Worm (Caenorhabditis elegans): ENCODE measurements around the gene F35C11.2.

DNA sequence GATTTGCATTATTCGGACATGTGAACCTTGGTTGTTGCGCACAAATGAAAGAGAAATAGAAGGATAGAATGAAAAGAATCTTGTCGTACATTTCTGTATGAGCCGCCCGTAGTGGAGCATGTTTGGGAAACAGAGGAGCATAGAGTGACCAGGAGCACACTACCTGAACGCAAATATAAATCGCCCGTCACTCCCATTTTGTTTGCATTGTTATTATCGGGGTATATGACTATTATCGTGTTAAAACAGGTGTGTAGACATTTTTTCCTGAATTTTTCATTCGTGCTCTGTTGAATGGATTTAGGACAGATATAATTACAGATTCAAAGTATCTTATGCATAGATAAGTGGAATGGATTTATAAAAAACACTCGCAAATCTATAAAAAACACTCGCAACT is 20.7 kb upstream of the F35C11.2 start, which contains the start of gene K01C8.2:
- TF ChIP-seq ref-1 (GFP tag; conservative IDR thresholded peaks at IDR 0.05) (no peak), flt-1 (GFP tag; IDR thresholded peaks at IDR 0.05) (no peak), med-1 (GFP tag; optimal IDR thresholded peaks at IDR 0.05; ENCODE audit: insufficient read depth) (no peak)
